Worm (Caenorhabditis elegans) whole organism, L4 larva: ENCODE measurements around the gene Y17G7B.12.

ENCODE experiments used
- F10B5.3 ChIP-seq: sonication (generic microtip); optimal IDR thresholded peaks from 2 replicates; lab custom pipeline; 2016; ENCODE audit warnings: mild to moderate bottlenecking, missing genetic modification characterization, missing compliant biosample characterization
- arid-1 ChIP-seq: fragments of 200-800 bp; sonication (Bioruptor generic); conservative IDR thresholded peaks from 2 replicates; pipeline ENCODE4 v1.3.6; 2022; ENCODE audit warnings: missing genetic modification reagents, missing genetic modification characterization, missing compliant biosample characterization
- ceh-20 ChIP-seq: fragments of 200-800 bp; sonication (Bioruptor generic); IDR thresholded peaks from 2 replicates; pipeline ENCODE4 v1.3.6; 2022; ENCODE audit warnings: missing genetic modification reagents, missing genetic modification characterization, missing compliant biosample characterization
- cey-2 ChIP-seq: sonication (generic microtip); optimal IDR thresholded peaks from 3 replicates; lab custom pipeline; 2017; ENCODE audit warnings: missing genetic modification characterization, mild to moderate bottlenecking, missing compliant biosample characterization, antibody characterized with exemption, borderline replicate concordance; ENCODE audit not compliant: insufficient read depth
- ctbp-1 ChIP-seq: fragments of 200-800 bp; sonication (Bioruptor generic); IDR thresholded peaks from 2 replicates; pipeline ENCODE4 v1.3.6; 2022; ENCODE audit warnings: missing genetic modification reagents, missing genetic modification characterization, missing compliant biosample characterization
- daf-16 ChIP-seq, 3 experiments: sonication (generic microtip); optimal IDR thresholded peaks; 2 replicates each; lab custom pipeline; 2016 to 2017; ENCODE audit warnings: missing genetic modification characterization in 3 of 3, missing genetic modification reagents in 3 of 3, mild to moderate bottlenecking in 2 of 3, missing compliant biosample characterization in 2 of 3, missing biosample characterization in 1 of 3, moderate library complexity in 1 of 3
- daf-19 ChIP-seq: fragments of 200-800 bp; sonication (Bioruptor generic); conservative IDR thresholded peaks from 2 replicates; pipeline ENCODE4 v1.3.6; 2022; ENCODE audit warnings: missing genetic modification characterization, missing compliant biosample characterization
- dmd-6 ChIP-seq: fragments of 200-800 bp; sonication (Bioruptor generic); IDR thresholded peaks from 2 replicates; pipeline ENCODE4 v1.3.6; 2022; ENCODE audit warnings: missing genetic modification reagents, missing genetic modification characterization, missing compliant biosample characterization
- dve-1 ChIP-seq: sonication (generic microtip); optimal IDR thresholded peaks from 2 replicates; lab custom pipeline; 2017; ENCODE audit warnings: antibody characterized with exemption, mild to moderate bottlenecking, missing genetic modification characterization, missing compliant biosample characterization; ENCODE audit not compliant: insufficient read depth
- egl-27 ChIP-seq: sonication (generic microtip); optimal IDR thresholded peaks from 3 replicates; lab custom pipeline; 2017; ENCODE audit warnings: missing biosample characterization, missing genetic modification reagents, missing genetic modification characterization
- fkh-10 ChIP-seq: fragments of 150-350 bp; optimal IDR thresholded peaks from 2 replicates; lab custom pipeline; 2014; ENCODE audit warnings: missing biosample characterization, missing genetic modification reagents, missing genetic modification characterization
- hif-1 ChIP-seq, 2 experiments: sonication (generic microtip); optimal IDR thresholded peaks; 2 replicates each; lab custom pipeline; 2016 to 2017; ENCODE audit warnings: missing compliant biosample characterization in 2 of 2, missing genetic modification characterization in 2 of 2, missing genetic modification reagents in 2 of 2, missing genotype in 2 of 2, mild to moderate bottlenecking in 1 of 2
- hlh-11 ChIP-seq: fragments of 200-800 bp; sonication (Bioruptor generic); optimal IDR thresholded peaks from 2 replicates; lab custom pipeline; 2018; ENCODE audit warnings: mild to moderate bottlenecking, missing genetic modification characterization, missing compliant biosample characterization
- hmg-1.1 ChIP-seq: fragments of 200-800 bp; sonication (Bioruptor generic); IDR thresholded peaks from 2 replicates; pipeline ENCODE4 v1.3.6; 2022; ENCODE audit warnings: missing genetic modification reagents, missing genetic modification characterization, missing compliant biosample characterization
- jun-1 ChIP-seq: fragments of 150-350 bp; optimal IDR thresholded peaks from 2 replicates; lab custom pipeline; 2014; ENCODE audit warnings: missing biosample characterization, missing genetic modification reagents, missing genetic modification characterization
- lin-1 ChIP-seq: fragments of 200-800 bp; sonication (Bioruptor generic); IDR thresholded peaks from 2 replicates; pipeline ENCODE4 v1.3.6; 2022; ENCODE audit warnings: missing genetic modification reagents, missing genetic modification characterization, missing compliant biosample characterization
- lin-15B ChIP-seq: fragments of 150-350 bp; sonication (generic microtip); optimal IDR thresholded peaks from 3 replicates; lab custom pipeline; 2014; ENCODE audit warnings: missing biosample characterization, missing genetic modification characterization
- lin-29 ChIP-seq: fragments of 200-800 bp; sonication (Bioruptor generic); IDR thresholded peaks from 2 replicates; pipeline ENCODE4 v1.3.6; 2022; ENCODE audit warnings: missing genetic modification reagents, missing genetic modification characterization, missing compliant biosample characterization
- lin-38 ChIP-seq: fragments of 200-800 bp; sonication (Bioruptor generic); IDR thresholded peaks from 2 replicates; pipeline ENCODE4 v1.3.6; 2022; ENCODE audit warnings: missing genetic modification reagents, missing genetic modification characterization, missing compliant biosample characterization
- lin-39 ChIP-seq: fragments of 150-350 bp; optimal IDR thresholded peaks from 2 replicates; lab custom pipeline; 2014; ENCODE audit warnings: missing biosample characterization, missing genetic modification reagents, missing genetic modification characterization
- lir-3 ChIP-seq: sonication (generic microtip); optimal IDR thresholded peaks from 2 replicates; lab custom pipeline; 2016; ENCODE audit warnings: mild to moderate bottlenecking, missing genetic modification characterization, missing compliant biosample characterization
- mdl-1 ChIP-seq, 2 experiments: fragments of 150-350 bp in 1 of 2; sonication (generic microtip) in 1 of 2; optimal IDR thresholded peaks; 2 replicates each; lab custom pipeline; 2014 to 2017; ENCODE audit warnings: missing biosample characterization in 2 of 2, missing genetic modification characterization in 2 of 2
- mep-1 ChIP-seq: fragments of 150-350 bp; sonication (generic microtip); optimal IDR thresholded peaks from 3 replicates; lab custom pipeline; 2014; ENCODE audit warnings: missing biosample characterization, missing genetic modification characterization
- mxl-2 ChIP-seq: fragments of 200-800 bp; sonication (Bioruptor generic); conservative IDR thresholded peaks from 2 replicates; pipeline ENCODE4 v1.3.6; 2022; ENCODE audit warnings: missing genetic modification reagents, missing genetic modification characterization, missing compliant biosample characterization
- mxl-3 ChIP-seq: fragments of 200-800 bp; sonication (Bioruptor generic); optimal IDR thresholded peaks from 2 replicates; lab custom pipeline; 2018; ENCODE audit warnings: mild to moderate bottlenecking, missing genetic modification characterization, missing compliant biosample characterization
- nhr-237 ChIP-seq: sonication (generic microtip); optimal IDR thresholded peaks from 2 replicates; lab custom pipeline; 2017; ENCODE audit warnings: missing biosample characterization, missing genetic modification characterization
- nhr-28 ChIP-seq: fragments of 150-350 bp; optimal IDR thresholded peaks from 2 replicates; lab custom pipeline; 2014; ENCODE audit warnings: missing biosample characterization, missing genetic modification characterization
- nhr-48 ChIP-seq: sonication (generic microtip); optimal IDR thresholded peaks from 2 replicates; lab custom pipeline; 2016; ENCODE audit warnings: mild to moderate bottlenecking, missing genetic modification characterization, missing compliant biosample characterization
- nhr-6 ChIP-seq: fragments of 150-350 bp; optimal IDR thresholded peaks from 2 replicates; lab custom pipeline; 2014; ENCODE audit warnings: missing biosample characterization, missing genetic modification characterization
- php-3 ChIP-seq: fragments of 200-800 bp; sonication (Bioruptor generic); IDR thresholded peaks from 2 replicates; pipeline ENCODE4 v1.3.6; 2022; ENCODE audit warnings: missing genetic modification reagents, missing genetic modification characterization, missing compliant biosample characterization
- pqm-1 ChIP-seq: sonication (generic microtip); optimal IDR thresholded peaks from 2 replicates; lab custom pipeline; 2017; ENCODE audit warnings: missing biosample characterization, missing genetic modification characterization
- rbr-2 ChIP-seq: sonication (generic microtip); optimal IDR thresholded peaks from 2 replicates; lab custom pipeline; 2016; ENCODE audit warnings: missing genotype, missing genetic modification characterization, missing compliant biosample characterization
- saeg-2 ChIP-seq: fragments of 200-800 bp; sonication (Bioruptor generic); IDR thresholded peaks from 2 replicates; pipeline ENCODE4 v1.3.6; 2022; ENCODE audit warnings: missing genetic modification reagents, missing genetic modification characterization, missing compliant biosample characterization
- sdz-12 ChIP-seq: fragments of 200-800 bp; sonication (Bioruptor generic); optimal IDR thresholded peaks from 2 replicates; lab custom pipeline; 2018; ENCODE audit warnings: mild to moderate bottlenecking, missing genetic modification characterization, missing compliant biosample characterization
- tra-1 ChIP-seq: fragments of 200-800 bp; sonication (Bioruptor generic); IDR thresholded peaks from 2 replicates; pipeline ENCODE4 v1.3.6; 2022; ENCODE audit warnings: missing genetic modification reagents, missing genetic modification characterization, missing compliant biosample characterization
- unc-130 ChIP-seq: sonication (generic microtip); optimal IDR thresholded peaks from 2 replicates; lab custom pipeline; 2016; ENCODE audit warnings: missing genetic modification reagents, missing genetic modification characterization, missing compliant biosample characterization
- unc-62 ChIP-seq, 3 experiments: fragments of 150-350 bp in 1 of 3; sonication (generic microtip); optimal IDR thresholded peaks in 2 of 3; peaks in 1 of 3; 1 replicate in 1 of 3; 2 replicates in 2 of 3; lab custom pipeline; 2014 to 2017; ENCODE audit warnings: missing biosample characterization in 3 of 3, missing genetic modification characterization in 3 of 3, missing genetic modification reagents in 3 of 3, missing genotype in 1 of 3
- vab-7 ChIP-seq: fragments of 200-800 bp; sonication (Bioruptor generic); IDR thresholded peaks from 2 replicates; pipeline ENCODE4 v1.3.6; 2022; ENCODE audit warnings: missing genetic modification reagents, missing genetic modification characterization, missing compliant biosample characterization
- zfp-3 ChIP-seq: fragments of 200-800 bp; sonication (Bioruptor generic); conservative IDR thresholded peaks from 2 replicates; pipeline ENCODE4 v1.3.6; 2022; ENCODE audit warnings: missing genetic modification reagents, missing genetic modification characterization, missing compliant biosample characterization
- zip-2 ChIP-seq: fragments of 150-350 bp; optimal IDR thresholded peaks from 2 replicates; lab custom pipeline; 2014; ENCODE audit warnings: missing biosample characterization, missing genetic modification characterization
- ztf-11 ChIP-seq: fragments of 150-350 bp; optimal IDR thresholded peaks from 2 replicates; lab custom pipeline; 2014; ENCODE audit warnings: missing biosample characterization, missing genetic modification characterization

The Y17G7B.12 gene

ce11 chrII:12059872-12060271 is 36.2 kb downstream of the Y17G7B.12 start:
- no peak for TF ChIP-seq sdz-12 (GFP tag; lab: Kevin White, UChicago)
- TF ChIP-seq dve-1 = peak; percentile 9
- 0 out of 2 replicates have a peak, but pooled peaks have one; percentile 17 for TF ChIP-seq lin-1 (GFP tag; lab: Robert Waterston, UW)
- TF ChIP-seq daf-19 = no peak
- TF ChIP-seq tra-1 (GFP tag; lab: Robert Waterston, UW) = no peak
- no peak for TF ChIP-seq lin-29 (GFP tag; lab: Robert Waterston, UW)
- 0 out of 2 replicates have a peak, but pooled peaks have one; percentile 17 for TF ChIP-seq zfp-3
- no peak for TF ChIP-seq arid-1 (GFP tag; lab: Robert Waterston, UW)
- no peak for TF ChIP-seq nhr-6 (tag; lab: Kevin White, UChicago)
- TF ChIP-seq hif-1 (tag; optimal IDR thresholded peaks at IDR 0.05; lab: Kevin White, UChicago) = peak in 1 of 2 experiments; percentile 17
- peak; percentile 52 for TF ChIP-seq mep-1 (tag; lab: Kevin White, UChicago)

DNA sequence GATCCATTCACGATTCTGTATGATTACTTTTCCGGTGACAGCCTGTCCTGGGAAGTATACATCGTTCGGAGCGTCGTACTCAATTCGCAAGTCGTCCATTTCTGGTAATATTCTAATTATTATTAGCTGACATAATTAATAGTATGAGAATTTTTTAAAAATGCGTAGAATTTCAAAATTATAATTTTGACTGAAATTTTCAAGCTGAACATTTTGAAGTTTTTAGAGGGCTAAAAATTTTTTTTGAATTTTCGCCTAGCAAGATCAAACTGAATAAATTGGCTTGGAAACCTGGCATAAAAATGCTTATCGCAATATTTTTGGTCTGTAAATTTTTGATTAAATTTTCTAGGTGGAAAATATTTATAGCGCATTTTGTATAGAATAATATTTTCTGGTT is 38.9 kb downstream of the Y17G7B.12 start, which contains the start of gene arrd-7:
TSS of gene arrd-7 (minus strand) at position 101 of the 400 bp plus-strand sequence.
- TF ChIP-seq nhr-28 (tag; lab: Kevin White, UChicago) (no peak), unc-62 (GFP tag; optimal IDR thresholded peaks at IDR 0.05 in 1 of 2; lab: Kevin White, UChicago) (peak in 1 of 2 experiments; percentile 45), unc-62 (tag; optimal IDR thresholded peaks at IDR 0.05; lab: Kevin White, UChicago) (no peak)
- TF ChIP-seq, all 104 proteins: peak for 1

DNA sequence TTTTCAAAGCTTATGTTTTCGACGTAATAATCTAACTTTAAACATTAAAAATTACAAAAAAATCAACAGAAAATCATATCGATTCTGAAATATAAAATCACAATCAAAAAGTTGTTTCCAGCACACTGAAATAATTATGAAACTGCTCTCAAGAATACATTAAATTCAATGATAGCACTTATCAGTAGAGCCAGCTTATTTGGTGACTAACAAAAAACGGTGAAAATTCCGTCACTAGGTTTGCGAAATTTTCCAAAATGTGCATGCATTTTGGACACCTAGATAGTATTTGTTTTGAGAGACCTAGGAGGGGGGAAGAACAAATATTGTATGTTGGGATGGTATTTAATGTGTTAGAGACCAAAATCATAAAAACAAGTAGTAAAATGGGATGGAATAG is 39.4 kb downstream of the Y17G7B.12 start:
- TF ChIP-seq dmd-6 (peak; percentile 43; the same call in 1 of the 2 replicates), hlh-11 (tag; lab: Kevin White, UChicago) (peak; percentile 14), pqm-1 (tag; lab: Kevin White, UChicago) (peak; percentile 91), lin-39 (tag; lab: Kevin White, UChicago) (no peak), nhr-6 (tag; lab: Kevin White, UChicago) (no peak), dve-1 (peak; percentile 33), nhr-28 (tag; lab: Kevin White, UChicago) (peak; percentile 41), daf-16 (GFP tag; optimal IDR thresholded peaks at IDR 0.05; lab: Kevin White, UChicago) (no peak), daf-16 (tag; optimal IDR thresholded peaks at IDR 0.05; lab: Kevin White, UChicago) (peak; percentile 48)

- no peak for TF ChIP-seq arid-1 (GFP tag; lab: Robert Waterston, UW)
- TF ChIP-seq F10B5.3 (tag; lab: Kevin White, UChicago) = no peak
- TF ChIP-seq pqm-1 (tag; lab: Kevin White, UChicago) = peak; percentile 35
- TF ChIP-seq dmd-6 = peak; percentile 58
- no peak for TF ChIP-seq lin-15B (tag; lab: Kevin White, UChicago)
- TF ChIP-seq dve-1 = peak; percentile 18
- TF ChIP-seq fkh-10 (GFP tag; lab: Kevin White, UChicago) = no peak
- TF ChIP-seq cey-2 = no peak
- no peak for TF ChIP-seq mxl-2 (GFP tag; lab: Robert Waterston, UW)
- TF ChIP-seq unc-130 (GFP tag; lab: Kevin White, UChicago) = no peak
- TF ChIP-seq nhr-48 (tag; lab: Kevin White, UChicago) = peak; percentile 18
- TF ChIP-seq daf-16 (GFP tag; optimal IDR thresholded peaks at IDR 0.05; lab: Kevin White, UChicago) = no peak
- TF ChIP-seq daf-16 (tag; optimal IDR thresholded peaks at IDR 0.05; lab: Kevin White, UChicago) = peak; percentile 85
- peak in 1 of 2 experiments; percentile 48 for TF ChIP-seq mdl-1 (tag; optimal IDR thresholded peaks at IDR 0.05; lab: Kevin White, UChicago)
- no peak for TF ChIP-seq rbr-2 (tag; lab: Kevin White, UChicago)
- TF ChIP-seq saeg-2 (GFP tag; lab: Robert Waterston, UW) = no peak
- TF ChIP-seq php-3 = no peak
- no peak for TF ChIP-seq lin-38 (GFP tag; lab: Robert Waterston, UW)
- no peak for TF ChIP-seq mxl-3 (GFP tag; lab: Kevin White, UChicago)
- TF ChIP-seq hmg-1.1 = no peak
- TF ChIP-seq hif-1 (tag; optimal IDR thresholded peaks at IDR 0.05; lab: Kevin White, UChicago) = peak in 1 of 2 experiments; percentile 7
- no peak for TF ChIP-seq ctbp-1 (GFP tag; lab: Robert Waterston, UW)
- TF ChIP-seq hlh-11 (tag; lab: Kevin White, UChicago) = peak; percentile 17
- no peak for TF ChIP-seq zip-2 (tag; lab: Kevin White, UChicago)
- no peak for TF ChIP-seq nhr-237
- TF ChIP-seq vab-7 (GFP tag; lab: Robert Waterston, UW) = no peak
- no peak for TF ChIP-seq lin-39 (tag; lab: Kevin White, UChicago)
- no peak for TF ChIP-seq jun-1 (tag; lab: Kevin White, UChicago)
- no peak for TF ChIP-seq ztf-11
- no peak for TF ChIP-seq lir-3 (tag; lab: Kevin White, UChicago)
- no peak for TF ChIP-seq ceh-20 (GFP tag; lab: Robert Waterston, UW)
- TF ChIP-seq egl-27 (tag; lab: Kevin White, UChicago) = no peak
These were observed 41.0 kb downstream of the Y17G7B.12 start, which contains the start of gene arrd-8 for ce11 chrII:12064680-12065135. TSS of gene arrd-8 (plus strand) at chrII:12065085.
